Fruit fly (Drosophila melanogaster) whole organism, embryonic: ENCODE data around the gene nop5.
A peak's percentile ranks its signal among the peaks of the same experiment; 100 is the strongest.

Experiments used
- Antp ChIP-seq: fragments of 200-800 bp; sonication (Bioruptor generic); optimal IDR thresholded peaks from 3 replicates; lab custom pipeline; 2016; ENCODE audit warnings: missing biosample characterization, missing genetic modification characterization
- CG10267 ChIP-seq: fragments of 200-800 bp; sonication (Bioruptor generic); optimal IDR thresholded peaks from 2 replicates; lab custom pipeline; 2018; ENCODE audit warnings: missing biosample characterization, mild to moderate bottlenecking, missing genetic modification characterization, moderate library complexity
- CG1233 ChIP-seq: fragments of 200-800 bp; sonication (Bioruptor generic); optimal IDR thresholded peaks from 4 replicates; lab custom pipeline; 2018; ENCODE audit warnings: missing biosample characterization, mild to moderate bottlenecking, missing genetic modification characterization
- CG14441 ChIP-seq: fragments of 200-800 bp; sonication (Bioruptor generic); IDR thresholded peaks from 2 replicates; pipeline ENCODE4 v1.3.6; 2022; ENCODE audit warnings: missing biosample characterization, missing genetic modification characterization
- CG15269 ChIP-seq: fragments of 200-800 bp; sonication (Bioruptor generic); optimal IDR thresholded peaks from 2 replicates; lab custom pipeline; 2018; ENCODE audit warnings: missing biosample characterization, mild to moderate bottlenecking, missing genetic modification characterization, moderate library complexity
- CG1602 ChIP-seq: fragments of 200-800 bp; sonication (Bioruptor generic); optimal IDR thresholded peaks from 3 replicates; lab custom pipeline; 2016; ENCODE audit warnings: missing biosample characterization, missing genetic modification characterization
- CG16863 ChIP-seq: fragments of 200-800 bp; sonication (Bioruptor generic); optimal IDR thresholded peaks from 3 replicates; lab custom pipeline; 2016; ENCODE audit warnings: missing biosample characterization, missing genetic modification characterization
- CG17568 ChIP-seq: fragments of 200-800 bp; sonication (Bioruptor generic); optimal IDR thresholded peaks from 2 replicates; lab custom pipeline; 2018; ENCODE audit warnings: missing biosample characterization, mild to moderate bottlenecking, missing genetic modification characterization, moderate library complexity
- CG18764 ChIP-seq: fragments of 200-800 bp; sonication (Bioruptor generic); optimal IDR thresholded peaks from 3 replicates; lab custom pipeline; 2016; ENCODE audit warnings: missing biosample characterization, missing genetic modification characterization
- CG2199 ChIP-seq: fragments of 200-800 bp; sonication (Bioruptor generic); IDR thresholded peaks from 3 replicates; pipeline ENCODE4 v1.3.6; 2022; ENCODE audit warnings: missing biosample characterization, missing genetic modification characterization
- CG2712 ChIP-seq: fragments of 200-800 bp; optimal IDR thresholded peaks from 3 replicates; lab custom pipeline; 2019; ENCODE audit warnings: missing biosample characterization, mild to moderate bottlenecking, missing genetic modification characterization, moderate library complexity
- CG34376 ChIP-seq: fragments of 200-800 bp; sonication (Bioruptor generic); optimal IDR thresholded peaks from 2 replicates; lab custom pipeline; 2018; ENCODE audit warnings: missing biosample characterization, mild to moderate bottlenecking, missing genetic modification characterization
- CG3838 ChIP-seq: fragments of 200-800 bp; sonication (Bioruptor generic); optimal IDR thresholded peaks from 3 replicates; lab custom pipeline; 2016; ENCODE audit warnings: missing biosample characterization, missing genetic modification characterization
- CG6254 ChIP-seq: fragments of 200-800 bp; sonication (Bioruptor generic); optimal IDR thresholded peaks from 3 replicates; lab custom pipeline; 2017; ENCODE audit warnings: mild to moderate bottlenecking, missing biosample characterization, missing genetic modification reagents, missing genetic modification characterization
- CG6813 ChIP-seq: fragments of 200-800 bp; sonication (Bioruptor generic); optimal IDR thresholded peaks from 2 replicates; lab custom pipeline; 2017; ENCODE audit warnings: missing biosample characterization, missing genetic modification characterization, mild to moderate bottlenecking, moderate library complexity, missing genetic modification reagents
- CG7556 ChIP-seq: fragments of 200-800 bp; sonication (Bioruptor generic); optimal IDR thresholded peaks from 2 replicates; lab custom pipeline; 2017; ENCODE audit warnings: missing biosample characterization, mild to moderate bottlenecking, missing genetic modification characterization
- CG7987 ChIP-seq: fragments of 200-800 bp; sonication (Bioruptor generic); optimal IDR thresholded peaks from 2 replicates; lab custom pipeline; 2018; ENCODE audit warnings: missing biosample characterization, mild to moderate bottlenecking, missing genetic modification characterization, moderate library complexity
- Deaf1 ChIP-seq: fragments of 200-800 bp; optimal IDR thresholded peaks from 3 replicates; lab custom pipeline; 2019; ENCODE audit warnings: missing biosample characterization, mild to moderate bottlenecking, missing genetic modification characterization, moderate library complexity
- Elba2 ChIP-seq: fragments of 200-800 bp; sonication (Bioruptor generic); optimal IDR thresholded peaks from 3 replicates; lab custom pipeline; 2016; ENCODE audit warnings: missing biosample characterization, missing genetic modification characterization
- NC2α ChIP-seq: fragments of 200-800 bp; sonication (Bioruptor generic); optimal IDR thresholded peaks from 2 replicates; lab custom pipeline; 2016; ENCODE audit warnings: missing biosample characterization, missing genetic modification characterization
- Pdp1 ChIP-seq, 2 experiments: fragments of 200-800 bp; sonication (Bioruptor generic); optimal IDR thresholded peaks; 3 replicates each; lab custom pipeline; 2016; ENCODE audit warnings: missing biosample characterization in 2 of 2, missing genetic modification characterization in 2 of 2, mild to moderate bottlenecking in 1 of 2, moderate library complexity in 1 of 2
- Trl ChIP-seq, 3 experiments: fragments of >200 bp in 2 of 3; fragments of 200-800 bp in 1 of 3; sonication (Bioruptor generic) in 1 of 3; optimal IDR thresholded peaks; 2 replicates in 1 of 3; 3 replicates in 2 of 3; lab custom pipeline; 2016 to 2017; ENCODE audit warnings: missing biosample characterization in 1 of 3, missing genetic modification characterization in 1 of 3
- abd-A ChIP-seq: fragments of 200-800 bp; sonication (Bioruptor generic); optimal IDR thresholded peaks from 3 replicates; lab custom pipeline; 2019; ENCODE audit warnings: missing biosample characterization, mild to moderate bottlenecking, missing genetic modification characterization, moderate library complexity
- chinmo ChIP-seq: fragments of 200-800 bp; sonication (Bioruptor generic); IDR thresholded peaks from 4 replicates; pipeline ENCODE4 v1.3.6; 2022; ENCODE audit warnings: missing biosample characterization, missing genetic modification characterization; ENCODE audit not compliant: partially characterized antibody
- croc ChIP-seq: fragments of 200-800 bp; sonication (Bioruptor generic); conservative IDR thresholded peaks from 3 replicates; pipeline ENCODE4 v1.3.6; 2022; ENCODE audit warnings: missing biosample characterization, missing genetic modification characterization
- dmrt11E ChIP-seq: fragments of 200-800 bp; sonication (Bioruptor generic); optimal IDR thresholded peaks from 3 replicates; lab custom pipeline; 2018; ENCODE audit warnings: missing biosample characterization, mild to moderate bottlenecking, missing genetic modification characterization, moderate library complexity
- esg ChIP-seq: fragments of 200-800 bp; sonication (Bioruptor generic); conservative IDR thresholded peaks from 2 replicates; pipeline ENCODE4 v1.3.6; 2022; ENCODE audit warnings: missing biosample characterization, missing genetic modification characterization
- exex ChIP-seq: fragments of 200-800 bp; sonication (Bioruptor generic); optimal IDR thresholded peaks from 4 replicates; lab custom pipeline; 2018; ENCODE audit warnings: missing biosample characterization, mild to moderate bottlenecking, missing genetic modification characterization, moderate library complexity
- ftz-f1 ChIP-seq: fragments of 200-800 bp; sonication (Bioruptor generic); optimal IDR thresholded peaks from 2 replicates; lab custom pipeline; 2016; ENCODE audit warnings: missing biosample characterization, missing genetic modification characterization
- gsb-n ChIP-seq: fragments of 200-800 bp; sonication (Bioruptor generic); optimal IDR thresholded peaks from 3 replicates; lab custom pipeline; 2018; ENCODE audit warnings: missing biosample characterization, mild to moderate bottlenecking, missing genetic modification characterization
- lab ChIP-seq: fragments of 200-800 bp; sonication (Bioruptor generic); optimal IDR thresholded peaks from 3 replicates; lab custom pipeline; 2017; ENCODE audit warnings: missing biosample characterization, missing genetic modification characterization, mild to moderate bottlenecking, moderate library complexity, missing genetic modification reagents
- psq ChIP-seq: fragments of 200-800 bp; sonication (Bioruptor generic); optimal IDR thresholded peaks from 2 replicates; lab custom pipeline; 2017; ENCODE audit warnings: missing biosample characterization, missing genetic modification characterization
- scrt ChIP-seq: fragments of 200-800 bp; sonication (Bioruptor generic); optimal IDR thresholded peaks from 2 replicates; lab custom pipeline; 2018; ENCODE audit warnings: missing biosample characterization, mild to moderate bottlenecking, missing genetic modification characterization, moderate library complexity
- sim ChIP-seq: fragments of 200-800 bp; sonication (Bioruptor generic); IDR thresholded peaks from 2 replicates; pipeline ENCODE4 v1.3.6; 2022; ENCODE audit warnings: missing biosample characterization, missing genetic modification characterization
- slbo ChIP-seq: fragments of 200-800 bp; sonication (Bioruptor generic); IDR thresholded peaks from 2 replicates; pipeline ENCODE4 v1.3.6; 2022; ENCODE audit warnings: missing biosample characterization, missing genetic modification characterization
- slou ChIP-seq: fragments of 200-800 bp; sonication (Bioruptor generic); optimal IDR thresholded peaks from 3 replicates; lab custom pipeline; 2016; ENCODE audit warnings: missing biosample characterization, missing genetic modification characterization
- sug ChIP-seq: fragments of 200-800 bp; optimal IDR thresholded peaks from 2 replicates; lab custom pipeline; 2019; ENCODE audit warnings: missing biosample characterization, mild to moderate bottlenecking, missing genetic modification characterization, moderate library complexity
- tin ChIP-seq: fragments of 200-800 bp; sonication (Bioruptor generic); optimal IDR thresholded peaks from 3 replicates; lab custom pipeline; 2016; ENCODE audit warnings: missing biosample characterization, missing genetic modification characterization
- trem ChIP-seq: fragments of 200-800 bp; optimal IDR thresholded peaks from 3 replicates; lab custom pipeline; 2019; ENCODE audit warnings: missing biosample characterization, mild to moderate bottlenecking, missing genetic modification characterization, moderate library complexity

Gene nop5

DNA sequence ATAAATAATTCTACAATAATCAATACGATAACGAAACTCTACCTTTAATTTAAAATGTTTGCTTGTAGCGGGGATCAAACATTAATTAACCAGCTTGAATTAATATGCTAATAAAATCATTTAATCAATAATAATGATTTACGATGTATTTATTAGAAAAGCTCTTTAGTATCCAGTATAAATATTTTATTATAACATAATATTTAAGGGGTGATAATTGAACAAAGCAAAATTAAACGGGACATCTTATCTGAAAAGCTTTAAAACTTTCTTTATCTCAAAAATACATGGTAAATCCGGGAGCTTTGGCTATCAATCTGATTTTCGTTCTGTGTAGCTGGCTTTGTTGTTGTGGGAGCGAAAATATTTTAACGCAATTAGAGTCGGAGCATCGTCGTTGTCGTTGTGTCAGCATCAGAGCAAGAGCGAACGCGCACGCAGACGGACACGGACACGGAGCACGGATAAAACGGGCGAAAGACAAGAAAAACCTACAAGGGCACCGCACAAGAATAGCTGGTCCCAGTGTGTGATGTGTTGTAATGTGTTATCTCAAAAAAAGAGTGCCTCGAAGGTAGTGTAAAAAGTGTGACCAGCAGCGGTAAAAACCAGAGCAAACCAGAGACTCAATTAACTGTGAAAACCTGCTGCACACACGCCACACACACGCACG, 43.9 kb downstream of the nop5 start, which contains the start of gene Nlg2 (continued):
- TF ChIP-seq croc (GFP tag; lab: Robert Waterston, UW) (no peak), Antp (GFP tag; lab: Kevin White, UChicago) (no peak), CG7556 (GFP tag; lab: Kevin White, UChicago) (peak; percentile 90), slou (GFP tag; lab: Kevin White, UChicago) (peak; percentile 44), CG14441 (GFP tag; lab: Robert Waterston, UW) (no peak), CG10267 (tag; lab: Kevin White, UChicago) (peak; percentile 42), trem (tag; lab: Kevin White, UChicago) (peak; percentile 2), sim (GFP tag; lab: Robert Waterston, UW) (no peak), CG2199 (GFP tag; lab: Robert Waterston, UW) (no peak), dmrt11E (tag; lab: Kevin White, UChicago) (no peak), CG15269 (peak; percentile 73), CG17568 (no peak), slbo (peak; percentile 47; the same call in 1 of the 2 replicates), esg (GFP tag; lab: Robert Waterston, UW) (no peak), CG18764 (GFP tag; lab: Kevin White, UChicago) (peak; percentile 32), CG2712 (tag; lab: Kevin White, UChicago) (peak; percentile 69), tin (GFP tag; lab: Kevin White, UChicago) (peak; percentile 37), CG6813 (GFP tag; lab: Kevin White, UChicago) (peak; percentile 35), gsb-n (tag; lab: Kevin White, UChicago) (no peak), NC2α (GFP tag; lab: Kevin White, UChicago) (no peak), CG3838 (GFP tag; lab: Kevin White, UChicago) (no peak), CG1602 (GFP tag; lab: Kevin White, UChicago) (peak; percentile 48)

DNA sequence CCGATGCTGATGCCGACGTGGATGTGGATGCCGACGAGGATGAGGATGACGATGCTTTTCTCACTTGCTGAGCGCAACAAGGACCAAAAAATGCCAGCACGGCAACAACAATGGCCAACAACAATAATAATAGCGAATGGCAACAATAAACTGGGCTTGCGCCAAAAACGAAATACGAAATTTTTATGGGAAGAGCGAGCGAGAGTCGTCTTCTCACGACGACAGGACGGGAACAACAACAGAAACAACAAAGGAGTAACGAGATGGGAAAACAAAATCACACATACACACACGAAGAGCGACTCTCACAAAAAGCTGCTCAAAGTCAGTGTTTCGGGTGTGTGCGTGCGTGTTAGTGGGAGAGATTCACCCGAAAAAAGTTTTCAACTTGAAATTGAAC, 44.5 kb downstream of the nop5 start:
- TF ChIP-seq Deaf1 (tag; lab: Kevin White, UChicago) (peak; percentile 89), ftz-f1 (GFP tag; lab: Kevin White, UChicago) (no peak), Trl (optimal IDR thresholded peaks at IDR 0.05; lab: Kevin White, UChicago) (peak in 1 of 2 experiments; percentile 65), Trl (GFP tag; optimal IDR thresholded peaks at IDR 0.05; lab: Kevin White, UChicago) (no peak), abd-A (peak; percentile 59)

DNA sequence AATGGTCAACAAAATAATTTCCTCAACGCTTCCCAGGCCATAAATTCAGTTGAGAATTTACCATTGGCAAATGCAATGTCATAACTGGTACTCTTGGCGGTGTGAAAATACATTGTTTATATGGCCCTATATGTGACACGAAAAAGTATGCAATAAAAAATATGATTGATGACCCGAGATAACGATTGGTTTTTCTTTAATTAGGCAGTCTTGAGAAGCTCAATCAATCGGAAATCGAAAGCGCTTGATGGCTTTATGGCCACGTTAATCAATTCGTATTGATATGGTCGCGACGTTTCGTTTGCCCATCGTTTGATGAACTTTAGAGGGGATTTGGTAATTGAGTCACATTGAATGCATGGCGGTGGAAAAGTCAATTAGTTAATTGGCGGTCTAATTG, 47.8 kb downstream of the nop5 start:
- TF ChIP-seq CG17568 (no peak), CG16863 (GFP tag; lab: Kevin White, UChicago) (no peak), psq (GFP tag; lab: Kevin White, UChicago) (no peak), sug (tag; lab: Kevin White, UChicago) (peak; percentile 32), scrt (GFP tag; lab: Kevin White, UChicago) (no peak), CG34376 (GFP tag; lab: Kevin White, UChicago) (peak; percentile 44), Pdp1 (GFP tag; optimal IDR thresholded peaks at IDR 0.05; lab: Kevin White, UChicago) (peak in 1 of 2 experiments; percentile 1), CG6254 (GFP tag; lab: Kevin White, UChicago) (no peak), lab (GFP tag; lab: Kevin White, UChicago) (peak; percentile 75), CG1233 (no peak), exex (tag; lab: Kevin White, UChicago) (peak; percentile 93), chinmo (GFP tag; lab: Robert Waterston, UW) (0 out of 4 replicates have a peak, but pooled peaks have one; percentile 13), Elba2 (no peak), CG7987 (GFP tag; lab: Kevin White, UChicago) (no peak)
